Worm (Caenorhabditis elegans) whole organism, L4 larva: ENCODE results near the gene nspb-4.

Source experiments
- ama-1 ChIP-seq: fragments of 150-350 bp; optimal IDR thresholded peaks from 2 replicates; lab custom pipeline; 2014; ENCODE audit warnings: inconsistent platforms, mixed read lengths
- lin-39 ChIP-seq: fragments of 150-350 bp; optimal IDR thresholded peaks from 2 replicates; lab custom pipeline; 2014; ENCODE audit warnings: missing biosample characterization, missing genetic modification reagents, missing genetic modification characterization
- tag-97 ChIP-seq: fragments of 200-800 bp; sonication (Bioruptor generic); IDR thresholded peaks from 2 replicates; pipeline ENCODE4 v1.3.6; 2022; ENCODE audit warnings: missing genetic modification characterization, missing compliant biosample characterization
- ztf-11 ChIP-seq: fragments of 150-350 bp; optimal IDR thresholded peaks from 2 replicates; lab custom pipeline; 2014; ENCODE audit warnings: missing biosample characterization, missing genetic modification characterization

- TF ChIP-seq tag-97 (no peak), ztf-11 (tag; lab: Kevin White, UChicago) (no peak), lin-39 (no peak), ama-1 (no peak)
These were observed 24.1 kb downstream of the nspb-4 start for ce11 chrIV:6622142-6622541.
